Fruit fly (Drosophila melanogaster): ENCODE measurements around the gene p115.

dm6 chrX:7874094-7874493 is 19.7 kb upstream of the p115 start, which contains the start of gene Ir7c:
- no peak for TF ChIP-seq Pif1A (GFP tag; optimal IDR thresholded peaks at IDR 0.05)
- TF ChIP-seq CG13204 (GFP tag; optimal IDR thresholded peaks at IDR 0.05) = no peak
- TF ChIP-seq CG4496 (GFP tag; IDR thresholded peaks at IDR 0.05) = no peak
- TF ChIP-seq CG8159 (tag; optimal IDR thresholded peaks at IDR 0.05) = no peak
- TF ChIP-seq EcR (GFP tag; optimal IDR thresholded peaks at IDR 0.05) = no peak
- TF ChIP-seq CG34367 (tag; optimal IDR thresholded peaks at IDR 0.05) = no peak
